Fruit fly (Drosophila melanogaster): Measurements from ENCODE around the gene Nmdar2.

- no peak for TF ChIP-seq fru (GFP tag; optimal IDR thresholded peaks at IDR 0.05)
- TF ChIP-seq CrebA (GFP tag; optimal IDR thresholded peaks at IDR 0.05; ENCODE audit: borderline replicate concordance): no peak
- no peak for TF ChIP-seq psq (GFP tag; optimal IDR thresholded peaks at IDR 0.05)
- TF ChIP-seq Hnf4 (GFP tag; optimal IDR thresholded peaks at IDR 0.05): no peak
- no peak for TF ChIP-seq sv (GFP tag; optimal IDR thresholded peaks at IDR 0.05)
- TF ChIP-seq Hr78 (GFP tag; optimal IDR thresholded peaks at IDR 0.05): no peak
- TF ChIP-seq lola (GFP tag; optimal IDR thresholded peaks at IDR 0.05): no peak
- no peak for TF ChIP-seq h (GFP tag; optimal IDR thresholded peaks at IDR 0.05)
- TF ChIP-seq Dif (GFP tag; optimal IDR thresholded peaks at IDR 0.05; ENCODE audit: partially characterized antibody): no peak
- TF ChIP-seq Dfd (GFP tag; optimal IDR thresholded peaks at IDR 0.05): no peak
- TF ChIP-seq OdsH (GFP tag; optimal IDR thresholded peaks at IDR 0.05): no peak
- no peak for TF ChIP-seq Myc (optimal IDR thresholded peaks at IDR 0.05)
- TF ChIP-seq foxo (GFP tag; optimal IDR thresholded peaks at IDR 0.05): no peak
Observed at dm6 chrX:1513865-1514264, 6.3 kb upstream of the Nmdar2 start.
